Worm (Caenorhabditis elegans) whole organism, young adult: ENCODE data around the gene T07C4.3.

Source experiments
- B0336.3 ChIP-seq: fragments of 200-800 bp; sonication (Bioruptor generic); IDR thresholded peaks from 2 replicates; pipeline ENCODE4 v1.3.6; 2022; ENCODE audit warnings: missing genetic modification characterization, missing compliant biosample characterization
- ccch-3 ChIP-seq: fragments of 200-800 bp; sonication (Bioruptor generic); optimal IDR thresholded peaks from 2 replicates; lab custom pipeline; 2018; ENCODE audit warnings: mild to moderate bottlenecking, missing genetic modification characterization, missing compliant biosample characterization
- ceh-100 ChIP-seq: fragments of 200-800 bp; sonication (Bioruptor generic); IDR thresholded peaks from 2 replicates; pipeline ENCODE4 v1.3.6; 2022; ENCODE audit warnings: missing genetic modification reagents, missing genetic modification characterization, missing compliant biosample characterization
- hmg-1.2 ChIP-seq: fragments of 200-800 bp; sonication (Bioruptor generic); IDR thresholded peaks from 2 replicates; pipeline ENCODE4 v1.3.6; 2022; ENCODE audit warnings: missing genetic modification reagents, missing genetic modification characterization, missing compliant biosample characterization
- let-526 ChIP-seq: fragments of 200-800 bp; sonication (Bioruptor generic); IDR thresholded peaks from 2 replicates; pipeline ENCODE4 v1.3.6; 2022; ENCODE audit warnings: missing genetic modification reagents, missing genetic modification characterization, missing compliant biosample characterization
- madf-10 ChIP-seq: sonication (generic microtip); optimal IDR thresholded peaks from 2 replicates; lab custom pipeline; 2016; ENCODE audit warnings: mild to moderate bottlenecking, missing genetic modification characterization, missing compliant biosample characterization
- madf-6 ChIP-seq: fragments of 200-800 bp; sonication (Bioruptor generic); IDR thresholded peaks from 2 replicates; pipeline ENCODE4 v1.3.6; 2022; ENCODE audit warnings: missing genetic modification reagents, missing genetic modification characterization, missing compliant biosample characterization
- nfya-1 ChIP-seq: sonication (generic microtip); optimal IDR thresholded peaks from 2 replicates; lab custom pipeline; 2017; ENCODE audit warnings: antibody characterized with exemption, missing compliant biosample characterization, missing genetic modification characterization, borderline replicate concordance; ENCODE audit not compliant: insufficient read depth
- pbrm-1 ChIP-seq: fragments of 200-800 bp; sonication (Bioruptor generic); IDR thresholded peaks from 2 replicates; pipeline ENCODE4 v1.3.6; 2022; ENCODE audit warnings: missing genetic modification reagents, missing genetic modification characterization, missing compliant biosample characterization
- snpc-4 ChIP-seq, 5 experiments: fragments of 150-350 bp in 1 of 5; sonication (generic microtip) in 4 of 5; optimal IDR thresholded peaks; 2 replicates each; lab custom pipeline; 2014 to 2018; ENCODE audit warnings: missing genetic modification characterization in 5 of 5, missing biosample characterization in 3 of 5, antibody characterized with exemption in 2 of 5, mild to moderate bottlenecking in 2 of 5, missing compliant biosample characterization in 2 of 5, missing genotype in 2 of 5, moderate library complexity in 2 of 5, missing genetic modification reagents in 1 of 5
- unc-130 ChIP-seq: sonication (generic microtip); optimal IDR thresholded peaks from 2 replicates; lab custom pipeline; 2016; ENCODE audit warnings: missing genetic modification reagents, missing genetic modification characterization, missing compliant biosample characterization

- no peak for TF ChIP-seq snpc-4 (GFP tag; optimal IDR thresholded peaks at IDR 0.05; lab: Kevin White, UChicago)
- TF ChIP-seq snpc-4 (tag; optimal IDR thresholded peaks at IDR 0.05; lab: Kevin White, UChicago): no peak
- no peak for TF ChIP-seq ceh-100 (GFP tag; lab: Robert Waterston, UW)
- no peak for TF ChIP-seq nfya-1 (tag; lab: Kevin White, UChicago)
- no peak for TF ChIP-seq hmg-1.2 (GFP tag; lab: Robert Waterston, UW)
- no peak for TF ChIP-seq B0336.3
- TF ChIP-seq ccch-3 (GFP tag; lab: Kevin White, UChicago): no peak
- no peak for TF ChIP-seq madf-10 (tag; lab: Kevin White, UChicago)
- TF ChIP-seq pbrm-1 (GFP tag; lab: Robert Waterston, UW): no peak
- no peak for TF ChIP-seq unc-130 (GFP tag; lab: Kevin White, UChicago)
- TF ChIP-seq let-526: no peak
- no peak for TF ChIP-seq madf-6 (GFP tag; lab: Robert Waterston, UW)
Observed at ce11 chrIII:10341758-10342157, 10.2 kb upstream of the T07C4.3 start, which contains the start of gene tbx-9.
